Fruit fly (Drosophila melanogaster) whole organism, embryonic: ENCODE measurements around the gene dsx.
A peak's percentile ranks its signal among the peaks of the same experiment; 100 is the strongest.

Source experiments
- Bgb ChIP-seq: fragments of 200-800 bp; sonication (Bioruptor generic); IDR thresholded peaks from 2 replicates; pipeline ENCODE4 v1.3.6; 2022; ENCODE audit warnings: missing biosample characterization, missing genetic modification characterization; ENCODE audit not compliant: partially characterized antibody
- CG10462 ChIP-seq: fragments of 200-800 bp; sonication (Bioruptor generic); optimal IDR thresholded peaks from 2 replicates; lab custom pipeline; 2016; ENCODE audit warnings: missing biosample characterization, missing genetic modification characterization
- CG11093 ChIP-seq: fragments of 200-800 bp; sonication (Bioruptor generic); IDR thresholded peaks from 3 replicates; pipeline ENCODE4 v1.3.6; 2022; ENCODE audit warnings: missing biosample characterization, missing genetic modification characterization
- CG1233 ChIP-seq: fragments of 200-800 bp; sonication (Bioruptor generic); optimal IDR thresholded peaks from 4 replicates; lab custom pipeline; 2018; ENCODE audit warnings: missing biosample characterization, mild to moderate bottlenecking, missing genetic modification characterization
- CG14965 ChIP-seq: fragments of 200-800 bp; sonication (Bioruptor generic); optimal IDR thresholded peaks from 2 replicates; lab custom pipeline; 2016; ENCODE audit warnings: missing biosample characterization, missing genetic modification characterization, borderline replicate concordance
- CG15073 ChIP-seq: fragments of 200-800 bp; sonication (Bioruptor generic); optimal IDR thresholded peaks from 2 replicates; lab custom pipeline; 2016; ENCODE audit warnings: missing biosample characterization, missing genetic modification characterization
- CG1602 ChIP-seq: fragments of 200-800 bp; sonication (Bioruptor generic); optimal IDR thresholded peaks from 3 replicates; lab custom pipeline; 2016; ENCODE audit warnings: missing biosample characterization, missing genetic modification characterization
- CG16779 ChIP-seq: fragments of 200-800 bp; sonication (Bioruptor generic); IDR thresholded peaks from 2 replicates; pipeline ENCODE4 v1.3.6; 2022; ENCODE audit warnings: missing biosample characterization, missing genetic modification characterization
- CG17568 ChIP-seq: fragments of 200-800 bp; sonication (Bioruptor generic); optimal IDR thresholded peaks from 2 replicates; lab custom pipeline; 2018; ENCODE audit warnings: missing biosample characterization, mild to moderate bottlenecking, missing genetic modification characterization, moderate library complexity
- CG33213 ChIP-seq: fragments of 200-800 bp; sonication (Bioruptor generic); optimal IDR thresholded peaks from 3 replicates; lab custom pipeline; 2016; ENCODE audit warnings: missing biosample characterization, missing genetic modification characterization
- CG33557 ChIP-seq: fragments of 200-800 bp; sonication (Bioruptor generic); optimal IDR thresholded peaks from 2 replicates; lab custom pipeline; 2019; ENCODE audit warnings: missing biosample characterization, mild to moderate bottlenecking, missing genetic modification characterization, moderate library complexity
- CG3847 ChIP-seq: fragments of 200-800 bp; sonication (Bioruptor generic); IDR thresholded peaks from 2 replicates; pipeline ENCODE4 v1.3.6; 2022; ENCODE audit warnings: missing biosample characterization, missing genetic modification characterization
- CG4730 ChIP-seq: fragments of 200-800 bp; sonication (Bioruptor generic); IDR thresholded peaks from 2 replicates; pipeline ENCODE4 v1.3.6; 2022; ENCODE audit warnings: missing biosample characterization, missing genetic modification characterization
- CG8478 ChIP-seq: fragments of >200 bp; optimal IDR thresholded peaks from 2 replicates; lab custom pipeline; 2018
- CG8765 ChIP-seq: fragments of 200-800 bp; sonication (Bioruptor generic); IDR thresholded peaks from 2 replicates; pipeline ENCODE4 v1.3.6; 2022; ENCODE audit warnings: missing biosample characterization, missing genetic modification characterization
- CG9727 ChIP-seq: fragments of 200-800 bp; sonication (Bioruptor generic); optimal IDR thresholded peaks from 3 replicates; lab custom pipeline; 2017; ENCODE audit warnings: missing biosample characterization, mild to moderate bottlenecking, missing genetic modification characterization
- Chrac-16 ChIP-seq: fragments of 200-800 bp; sonication (Bioruptor generic); optimal IDR thresholded peaks from 3 replicates; lab custom pipeline; 2016; ENCODE audit warnings: missing biosample characterization, missing genetic modification characterization
- Dek ChIP-seq: fragments of 200-800 bp; sonication (Bioruptor generic); optimal IDR thresholded peaks from 3 replicates; lab custom pipeline; 2019; ENCODE audit warnings: missing biosample characterization, mild to moderate bottlenecking, missing genetic modification characterization, moderate library complexity
- Fer3 ChIP-seq: fragments of 200-800 bp; sonication (Bioruptor generic); optimal IDR thresholded peaks from 2 replicates; lab custom pipeline; 2018; ENCODE audit warnings: missing biosample characterization, mild to moderate bottlenecking, missing genetic modification characterization, moderate library complexity
- HLHmδ ChIP-seq: fragments of 200-800 bp; sonication (Bioruptor generic); optimal IDR thresholded peaks from 2 replicates; lab custom pipeline; 2018; ENCODE audit warnings: missing biosample characterization, mild to moderate bottlenecking, missing genetic modification characterization, moderate library complexity
- Med ChIP-seq: fragments of 200-800 bp; sonication (Bioruptor generic); peaks from one replicate; lab custom pipeline; 2016; ENCODE audit warnings: missing biosample characterization, missing genetic modification characterization, mild to moderate bottlenecking, inconsistent platforms, moderate library complexity
- NC2β ChIP-seq: fragments of 200-800 bp; sonication (Bioruptor generic); optimal IDR thresholded peaks from 2 replicates; lab custom pipeline; 2016; ENCODE audit warnings: missing biosample characterization, missing genetic modification characterization
- Nf-YB ChIP-seq: fragments of 200-800 bp; sonication (Bioruptor generic); optimal IDR thresholded peaks from 3 replicates; lab custom pipeline; 2019; ENCODE audit warnings: missing biosample characterization, mild to moderate bottlenecking, missing genetic modification characterization, moderate library complexity
- PHDP ChIP-seq: fragments of 200-800 bp; sonication (Bioruptor generic); optimal IDR thresholded peaks from 3 replicates; lab custom pipeline; 2018; ENCODE audit warnings: missing biosample characterization, mild to moderate bottlenecking, missing genetic modification characterization, moderate library complexity
- Pdp1 ChIP-seq, 2 experiments: fragments of 200-800 bp; sonication (Bioruptor generic); optimal IDR thresholded peaks; 3 replicates each; lab custom pipeline; 2016; ENCODE audit warnings: missing biosample characterization in 2 of 2, missing genetic modification characterization in 2 of 2, mild to moderate bottlenecking in 1 of 2, moderate library complexity in 1 of 2
- Scr ChIP-seq: fragments of 200-800 bp; sonication (Bioruptor generic); IDR thresholded peaks from 2 replicates; pipeline ENCODE4 v1.3.6; 2022; ENCODE audit warnings: missing biosample characterization, missing genetic modification characterization; ENCODE audit not compliant: partially characterized antibody
- Side ChIP-seq: fragments of 200-800 bp; sonication (Bioruptor generic); optimal IDR thresholded peaks from 2 replicates; lab custom pipeline; 2016; ENCODE audit warnings: missing biosample characterization, missing genetic modification characterization
- Sox102F ChIP-seq: fragments of 200-800 bp; sonication (Bioruptor generic); optimal IDR thresholded peaks from 2 replicates; lab custom pipeline; 2018; ENCODE audit warnings: missing biosample characterization, mild to moderate bottlenecking, missing genetic modification characterization, moderate library complexity
- Stat92E ChIP-seq, 3 experiments: fragments of >200 bp in 2 of 3; fragments of 200-800 bp in 1 of 3; sonication (Bioruptor generic) in 1 of 3; optimal IDR thresholded peaks; 2 replicates each; lab custom pipeline; 2017 to 2019; ENCODE audit warnings: missing biosample characterization in 3 of 3, missing genetic modification characterization in 3 of 3, mild to moderate bottlenecking in 1 of 3, moderate library complexity in 1 of 3
- Tbp ChIP-seq: fragments of >200 bp; optimal IDR thresholded peaks from 2 replicates; lab custom pipeline; 2018; ENCODE audit warnings: missing biosample characterization, missing genetic modification characterization
- Xbp1 ChIP-seq: fragments of 200-800 bp; sonication (Bioruptor generic); optimal IDR thresholded peaks from 3 replicates; lab custom pipeline; 2016; ENCODE audit warnings: missing biosample characterization, mild to moderate bottlenecking, missing genetic modification characterization
- abd-A ChIP-seq: fragments of 200-800 bp; sonication (Bioruptor generic); optimal IDR thresholded peaks from 3 replicates; lab custom pipeline; 2019; ENCODE audit warnings: missing biosample characterization, mild to moderate bottlenecking, missing genetic modification characterization, moderate library complexity
- ap ChIP-seq: fragments of 200-800 bp; sonication (Bioruptor generic); IDR thresholded peaks from 2 replicates; pipeline ENCODE4 v1.3.6; 2022; ENCODE audit warnings: missing biosample characterization, missing genetic modification characterization
- cato ChIP-seq: fragments of 200-800 bp; sonication (Bioruptor generic); optimal IDR thresholded peaks from 2 replicates; lab custom pipeline; 2016; ENCODE audit warnings: missing biosample characterization, missing genetic modification characterization, borderline replicate concordance
- chm ChIP-seq: fragments of 200-800 bp; sonication (Bioruptor generic); IDR thresholded peaks from 2 replicates; pipeline ENCODE4 v1.3.6; 2022; ENCODE audit warnings: missing biosample characterization, missing genetic modification characterization
- corto ChIP-seq: fragments of 200-800 bp; sonication (Bioruptor generic); optimal IDR thresholded peaks from 2 replicates; lab custom pipeline; 2016; ENCODE audit warnings: missing biosample characterization, mild to moderate bottlenecking, missing genetic modification characterization, moderate library complexity
- dimm ChIP-seq: fragments of 200-800 bp; sonication (Bioruptor generic); IDR thresholded peaks from 2 replicates; pipeline ENCODE4 v1.3.6; 2022; ENCODE audit warnings: missing biosample characterization, missing genetic modification characterization
- fru ChIP-seq: fragments of >200 bp; optimal IDR thresholded peaks from 2 replicates; lab custom pipeline; 2017
- ftz-f1 ChIP-seq: fragments of 200-800 bp; sonication (Bioruptor generic); optimal IDR thresholded peaks from 2 replicates; lab custom pipeline; 2016; ENCODE audit warnings: missing biosample characterization, missing genetic modification characterization
- ham ChIP-seq: fragments of 200-800 bp; sonication (Bioruptor generic); IDR thresholded peaks from 2 replicates; pipeline ENCODE4 v1.3.6; 2022; ENCODE audit warnings: missing biosample characterization, missing genetic modification characterization
- hth ChIP-seq: fragments of >200 bp; optimal IDR thresholded peaks from 2 replicates; lab custom pipeline; 2017; ENCODE audit warnings: inconsistent platforms
- insv ChIP-seq, 2 experiments: fragments of 200-800 bp; sonication (Bioruptor generic); optimal IDR thresholded peaks; 3 replicates each; lab custom pipeline; 2016 to 2018; ENCODE audit warnings: missing biosample characterization in 2 of 2, missing genetic modification characterization in 2 of 2
- knrl ChIP-seq: fragments of 200-800 bp; sonication (Bioruptor generic); IDR thresholded peaks from 3 replicates; pipeline ENCODE4 v1.3.6; 2022; ENCODE audit warnings: missing biosample characterization, missing genetic modification characterization; ENCODE audit not compliant: partially characterized antibody
- maf-S ChIP-seq: fragments of 200-800 bp; sonication (Bioruptor generic); optimal IDR thresholded peaks from 2 replicates; lab custom pipeline; 2016; ENCODE audit warnings: missing biosample characterization, missing genetic modification characterization
- pho ChIP-seq: fragments of 200-800 bp; sonication (Bioruptor generic); optimal IDR thresholded peaks from 2 replicates; lab custom pipeline; 2016; ENCODE audit warnings: missing biosample characterization, missing genetic modification characterization
- pzg ChIP-seq: fragments of 200-800 bp; sonication (Bioruptor generic); optimal IDR thresholded peaks from 3 replicates; lab custom pipeline; 2018; ENCODE audit warnings: missing biosample characterization, mild to moderate bottlenecking, missing genetic modification characterization, moderate library complexity
- ranshi ChIP-seq: fragments of 200-800 bp; sonication (Bioruptor generic); IDR thresholded peaks from 2 replicates; pipeline ENCODE4 v1.3.6; 2022; ENCODE audit warnings: missing biosample characterization, missing genetic modification characterization
- slou ChIP-seq: fragments of 200-800 bp; sonication (Bioruptor generic); optimal IDR thresholded peaks from 3 replicates; lab custom pipeline; 2016; ENCODE audit warnings: missing biosample characterization, missing genetic modification characterization
- stc ChIP-seq: fragments of 200-800 bp; sonication (Bioruptor generic); IDR thresholded peaks from 2 replicates; pipeline ENCODE4 v1.3.6; 2022; ENCODE audit warnings: missing biosample characterization, missing genetic modification characterization
- tll ChIP-seq, 2 experiments: fragments of 200-800 bp in 1 of 2; fragments of >200 bp in 1 of 2; sonication (Bioruptor generic) in 1 of 2; optimal IDR thresholded peaks; 2 replicates each; lab custom pipeline; 2017 to 2019; ENCODE audit warnings: missing biosample characterization in 2 of 2, missing genetic modification characterization in 2 of 2, mild to moderate bottlenecking in 1 of 2, moderate library complexity in 1 of 2
- tup ChIP-seq: fragments of 200-800 bp; sonication (Bioruptor generic); optimal IDR thresholded peaks from 2 replicates; lab custom pipeline; 2016; ENCODE audit warnings: missing biosample characterization, mild to moderate bottlenecking, missing genetic modification characterization, moderate library complexity
- zen2 ChIP-seq: fragments of 200-800 bp; sonication (Bioruptor generic); IDR thresholded peaks from 3 replicates; pipeline ENCODE4 v1.3.6; 2022; ENCODE audit warnings: missing biosample characterization, missing genetic modification characterization; ENCODE audit not compliant: partially characterized antibody

dsx gene

dm6 chr3R:7920196-7920595 lies 47.0 kb downstream of the dsx start, which contains the start of the genes CG10445 and lds (continued):
- TF ChIP-seq NC2β (GFP tag; lab: Kevin White, UChicago) (peak; percentile 31), CG1602 (no peak), fru (lab: Kevin White, UChicago) (no peak), CG33213 (GFP tag; lab: Kevin White, UChicago) (peak; percentile 23), ranshi (GFP tag; lab: Robert Waterston, UW) (no peak), ftz-f1 (GFP tag; lab: Kevin White, UChicago) (no peak), insv (GFP tag; optimal IDR thresholded peaks at IDR 0.05; lab: Kevin White, UChicago) (no peak), CG16779 (GFP tag; lab: Robert Waterston, UW) (no peak), stc (GFP tag; lab: Robert Waterston, UW) (no peak), CG15073 (GFP tag; lab: Kevin White, UChicago) (no peak), Side (GFP tag; lab: Kevin White, UChicago) (no peak), Bgb (peak; percentile 90), HLHmδ (GFP tag; lab: Kevin White, UChicago) (no peak), Stat92E (GFP tag; optimal IDR thresholded peaks at IDR 0.05; lab: Kevin White, UChicago) (no peak), slou (GFP tag; lab: Kevin White, UChicago) (no peak), CG3847 (peak; percentile 60), tll (GFP tag; optimal IDR thresholded peaks at IDR 0.05; lab: Kevin White, UChicago) (no peak), chm (GFP tag; lab: Robert Waterston, UW) (no peak), Fer3 (tag; lab: Kevin White, UChicago) (no peak), corto (no peak), CG9727 (GFP tag; lab: Kevin White, UChicago) (no peak), Dek (tag; lab: Kevin White, UChicago) (no peak), CG8478 (no peak), CG1233 (no peak), Tbp (no peak), pho (GFP tag; lab: Kevin White, UChicago) (no peak), Sox102F (GFP tag; lab: Kevin White, UChicago) (no peak), PHDP (tag; lab: Kevin White, UChicago) (no peak), tup (GFP tag; lab: Kevin White, UChicago) (no peak), Pdp1 (GFP tag; optimal IDR thresholded peaks at IDR 0.05; lab: Kevin White, UChicago) (no peak), maf-S (GFP tag; lab: Kevin White, UChicago) (no peak), CG4730 (no peak), CG33557 (GFP tag; lab: Kevin White, UChicago) (no peak), CG14965 (GFP tag; lab: Kevin White, UChicago) (no peak), dimm (GFP tag; lab: Robert Waterston, UW) (no peak), CG8765 (no peak), CG11093 (GFP tag; lab: Robert Waterston, UW) (no peak), Nf-YB (no peak), Med (GFP tag; lab: Kevin White, UChicago) (no peak), Scr (peak; percentile 84), pzg (GFP tag; lab: Kevin White, UChicago) (peak; percentile 82), abd-A (tag; lab: Kevin White, UChicago) (no peak), cato (GFP tag; lab: Kevin White, UChicago) (no peak), CG17568 (GFP tag; lab: Kevin White, UChicago) (no peak), knrl (GFP tag; lab: Robert Waterston, UW) (peak; percentile 89), hth (lab: Kevin White, UChicago) (no peak), CG10462 (GFP tag; lab: Kevin White, UChicago) (no peak), Chrac-16 (GFP tag; lab: Kevin White, UChicago) (no peak), ap (no peak), Xbp1 (GFP tag; lab: Kevin White, UChicago) (peak; percentile 32), ham (GFP tag; lab: Robert Waterston, UW) (no peak), zen2 (GFP tag; lab: Robert Waterston, UW) (peak; percentile 71)
